Worm (Caenorhabditis elegans) whole organism, L4 larva: Measurements from ENCODE around the gene T11F9.7.
"Not testable (repeated sequence)": the region's sequence is repeated elsewhere in the genome, so short reads cannot be mapped to it uniquely, and the experiment has no call there.

ENCODE experiments used
- Y5F2A.4 ChIP-seq: fragments of 200-800 bp; sonication (Bioruptor generic); optimal IDR thresholded peaks from 2 replicates; lab custom pipeline; 2018; ENCODE audit warnings: mild to moderate bottlenecking, missing genetic modification characterization, missing compliant biosample characterization
- ama-1 ChIP-seq: fragments of 150-350 bp; optimal IDR thresholded peaks from 2 replicates; lab custom pipeline; 2014; ENCODE audit warnings: inconsistent platforms, mixed read lengths
- ceh-28 ChIP-seq: fragments of 150-350 bp; optimal IDR thresholded peaks from 2 replicates; lab custom pipeline; 2014; ENCODE audit warnings: missing biosample characterization, missing genetic modification reagents, missing genetic modification characterization
- dmd-6 ChIP-seq: fragments of 200-800 bp; sonication (Bioruptor generic); IDR thresholded peaks from 2 replicates; pipeline ENCODE4 v1.3.6; 2022; ENCODE audit warnings: missing genetic modification reagents, missing genetic modification characterization, missing compliant biosample characterization
- egl-27 ChIP-seq: sonication (generic microtip); optimal IDR thresholded peaks from 3 replicates; lab custom pipeline; 2017; ENCODE audit warnings: missing biosample characterization, missing genetic modification reagents, missing genetic modification characterization
- fos-1 ChIP-seq: fragments of 150-350 bp; optimal IDR thresholded peaks from 2 replicates; lab custom pipeline; 2014; ENCODE audit warnings: missing biosample characterization, missing genetic modification characterization
- nhr-11 ChIP-seq: fragments of 150-350 bp; optimal IDR thresholded peaks from 2 replicates; lab custom pipeline; 2014; ENCODE audit warnings: missing biosample characterization, missing genetic modification characterization
- nhr-48 ChIP-seq: sonication (generic microtip); optimal IDR thresholded peaks from 2 replicates; lab custom pipeline; 2016; ENCODE audit warnings: mild to moderate bottlenecking, missing genetic modification characterization, missing compliant biosample characterization

DNA sequence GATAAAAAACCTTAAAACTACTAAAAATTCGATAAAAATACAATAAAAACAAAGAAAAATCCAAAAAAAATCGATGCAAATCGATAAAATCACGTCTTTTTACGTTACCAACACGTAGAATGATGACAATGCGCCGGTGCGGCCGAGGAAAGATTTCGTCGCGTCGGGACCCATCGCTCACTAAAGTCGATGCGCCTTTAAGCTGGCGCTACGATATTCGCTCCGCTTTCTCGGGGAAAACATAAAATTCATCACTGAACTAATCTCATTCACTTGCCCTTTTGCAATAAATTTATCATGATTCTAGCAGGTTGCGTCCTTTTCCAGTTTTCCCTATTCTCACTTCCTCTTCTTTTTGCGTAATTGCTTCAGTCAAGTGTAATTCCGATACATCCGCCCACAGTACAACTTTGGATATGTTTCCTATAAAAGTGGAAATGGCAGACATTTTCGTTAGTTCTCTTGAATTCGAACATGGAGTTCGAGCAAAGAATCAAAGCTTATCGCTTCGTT lies 7.9 kb downstream of the T11F9.7 start, which contains the start of gene col-157:
- TF ChIP-seq nhr-48 (tag; lab: Kevin White, UChicago); egl-27 (tag; lab: Kevin White, UChicago); nhr-11 (tag; lab: Kevin White, UChicago); ama-1 (lab: Kevin White, UChicago); ceh-28; dmd-6; fos-1 (tag; lab: Kevin White, UChicago); Y5F2A.4: not testable (repeated sequence)
